Fruit fly (Drosophila melanogaster) whole organism, prepupa: ENCODE data around the gene CG4408.

Experiments used
- CG10631 ChIP-seq: fragments of 200-800 bp; sonication (Bioruptor generic); optimal IDR thresholded peaks from 2 replicates; lab custom pipeline; 2016; ENCODE audit warnings: missing biosample characterization, missing genetic modification characterization
- CG34406 ChIP-seq: fragments of 200-800 bp; sonication (Bioruptor generic); optimal IDR thresholded peaks from 3 replicates; lab custom pipeline; 2016; ENCODE audit warnings: missing biosample characterization, missing genetic modification characterization
- CG8119 ChIP-seq: fragments of 200-800 bp; sonication (Bioruptor generic); IDR thresholded peaks from 3 replicates; pipeline ENCODE4 v1.3.6; 2022; ENCODE audit warnings: missing biosample characterization, missing genetic modification characterization
- CG8319 ChIP-seq: fragments of 200-800 bp; sonication (Bioruptor generic); optimal IDR thresholded peaks from 3 replicates; lab custom pipeline; 2016; ENCODE audit warnings: missing biosample characterization, missing genetic modification characterization
- Eip93F ChIP-seq: fragments of 200-800 bp; sonication (Bioruptor generic); optimal IDR thresholded peaks from 2 replicates; lab custom pipeline; 2016; ENCODE audit warnings: missing biosample characterization, mild to moderate bottlenecking, missing genetic modification characterization
- Ets96B ChIP-seq: fragments of 200-800 bp; optimal IDR thresholded peaks from 2 replicates; lab custom pipeline; 2019; ENCODE audit warnings: missing biosample characterization, mild to moderate bottlenecking, missing genetic modification characterization, moderate library complexity
- Hr38 ChIP-seq: sonication (Bioruptor generic); optimal IDR thresholded peaks from 2 replicates; lab custom pipeline; 2016; ENCODE audit warnings: missing biosample characterization, missing genetic modification characterization
- OdsH ChIP-seq: fragments of 200-800 bp; sonication (Bioruptor generic); optimal IDR thresholded peaks from 3 replicates; lab custom pipeline; 2016; ENCODE audit warnings: missing biosample characterization, missing genetic modification characterization
- achi ChIP-seq: fragments of 200-800 bp; sonication (Bioruptor generic); optimal IDR thresholded peaks from 3 replicates; lab custom pipeline; 2016; ENCODE audit warnings: missing biosample characterization, missing genetic modification characterization
- cyc ChIP-seq: fragments of 200-800 bp; sonication (Bioruptor generic); optimal IDR thresholded peaks from 3 replicates; lab custom pipeline; 2016; ENCODE audit warnings: missing biosample characterization, missing genetic modification characterization
- fkh ChIP-seq: fragments of 200-800 bp; sonication (Bioruptor generic); optimal IDR thresholded peaks from 3 replicates; lab custom pipeline; 2017; ENCODE audit warnings: missing biosample characterization, mild to moderate bottlenecking, missing genetic modification characterization, moderate library complexity
- salr ChIP-seq, 2 experiments: fragments of 200-800 bp; sonication (Bioruptor generic); optimal IDR thresholded peaks; 3 replicates each; lab custom pipeline; 2016 to 2018; ENCODE audit warnings: missing biosample characterization in 2 of 2, missing genetic modification characterization in 2 of 2, mild to moderate bottlenecking in 1 of 2

- TF ChIP-seq CG8119 (GFP tag; lab: Robert Waterston, UW) (peak; percentile 52; the same call in 1 of the 3 replicates), CG8319 (peak; percentile 63), achi (GFP tag; lab: Kevin White, UChicago) (peak; percentile 68), Eip93F (GFP tag; lab: Kevin White, UChicago) (no peak), Hr38 (GFP tag; lab: Kevin White, UChicago) (no peak), CG34406 (peak; percentile 55), cyc (GFP tag; lab: Kevin White, UChicago) (peak; percentile 65), OdsH (peak; percentile 78), CG10631 (GFP tag; lab: Kevin White, UChicago) (peak; percentile 66), fkh (no peak), salr (GFP tag; optimal IDR thresholded peaks at IDR 0.05; lab: Kevin White, UChicago) (peak; percentile 7 to 48), Ets96B (peak; percentile 79)
Measured at dm6 chr3R:23334866-23335265, 28.5 kb downstream of the CG4408 start.
